Worm (Caenorhabditis elegans): ENCODE data around the gene nhr-280.

- TF ChIP-seq unc-62 (GFP tag; optimal IDR thresholded peaks at IDR 0.05) (no peak), lin-39 (tag; optimal IDR thresholded peaks at IDR 0.05) (no peak), nhr-67 (tag; optimal IDR thresholded peaks at IDR 0.05) (no peak), jun-1 (tag; optimal IDR thresholded peaks at IDR 0.05) (no peak), R02D3.7 (tag; optimal IDR thresholded peaks at IDR 0.05) (no peak), zag-1 (tag; optimal IDR thresholded peaks at IDR 0.05) (no peak), unc-39 (tag; optimal IDR thresholded peaks at IDR 0.05) (no peak), ama-1 (optimal IDR thresholded peaks at IDR 0.05) (no peak)
These were observed 43.0 kb upstream of the nhr-280 start, which contains the start of gene F40G9.19 for ce11 chrIII:173501-173900.

All from whole organism, L3 larva.